Fruit fly (Drosophila melanogaster) whole organism, embryonic: Measurements from ENCODE around the gene CG13108.

Experiments used
- Adf1 ChIP-seq: fragments of 200-800 bp; sonication (Bioruptor generic); IDR thresholded peaks from 2 replicates; pipeline ENCODE4 v1.3.6; 2022; ENCODE audit warnings: missing biosample characterization, missing genetic modification characterization
- Aef1 ChIP-seq: fragments of 200-800 bp; sonication (Bioruptor generic); IDR thresholded peaks from 3 replicates; pipeline ENCODE4 v1.3.6; 2022; ENCODE audit warnings: missing biosample characterization, missing genetic modification characterization
- Atf-2 ChIP-seq: fragments of 200-800 bp; sonication (Bioruptor generic); optimal IDR thresholded peaks from 2 replicates; lab custom pipeline; 2016; ENCODE audit warnings: missing biosample characterization, missing genetic modification characterization
- Bdp1 ChIP-seq: fragments of 200-800 bp; sonication (Bioruptor generic); optimal IDR thresholded peaks from 3 replicates; lab custom pipeline; 2016; ENCODE audit warnings: missing biosample characterization, missing genetic modification characterization
- Bteb2 ChIP-seq: fragments of 200-800 bp; sonication (Bioruptor generic); optimal IDR thresholded peaks from 2 replicates; lab custom pipeline; 2016; ENCODE audit warnings: missing biosample characterization, missing genetic modification characterization
- CG11093 ChIP-seq: fragments of 200-800 bp; sonication (Bioruptor generic); IDR thresholded peaks from 3 replicates; pipeline ENCODE4 v1.3.6; 2022; ENCODE audit warnings: missing biosample characterization, missing genetic modification characterization
- CG11398 ChIP-seq: fragments of 200-800 bp; sonication (Bioruptor generic); optimal IDR thresholded peaks from 2 replicates; lab custom pipeline; 2016; ENCODE audit warnings: missing biosample characterization, missing genetic modification characterization
- CG11695 ChIP-seq: fragments of 200-800 bp; sonication (Bioruptor generic); IDR thresholded peaks from 3 replicates; pipeline ENCODE4 v1.3.6; 2022; ENCODE audit warnings: missing biosample characterization, missing genetic modification characterization
- CG14014 ChIP-seq: fragments of 200-800 bp; sonication (Bioruptor generic); IDR thresholded peaks from 2 replicates; pipeline ENCODE4 v1.3.6; 2022; ENCODE audit warnings: missing biosample characterization, missing genetic modification characterization
- CG15601 ChIP-seq: fragments of 200-800 bp; sonication (Bioruptor generic); optimal IDR thresholded peaks from 3 replicates; lab custom pipeline; 2019; ENCODE audit warnings: missing biosample characterization, mild to moderate bottlenecking, missing genetic modification characterization, moderate library complexity
- CG16779 ChIP-seq: fragments of 200-800 bp; sonication (Bioruptor generic); IDR thresholded peaks from 2 replicates; pipeline ENCODE4 v1.3.6; 2022; ENCODE audit warnings: missing biosample characterization, missing genetic modification characterization
- CG16815 ChIP-seq: fragments of 200-800 bp; sonication (Bioruptor generic); optimal IDR thresholded peaks from 3 replicates; lab custom pipeline; 2017; ENCODE audit warnings: missing biosample characterization, mild to moderate bottlenecking, missing genetic modification characterization
- CG17385 ChIP-seq: fragments of 200-800 bp; sonication (Bioruptor generic); optimal IDR thresholded peaks from 3 replicates; lab custom pipeline; 2018; ENCODE audit warnings: missing biosample characterization, mild to moderate bottlenecking, missing genetic modification characterization
- CG17829 ChIP-seq: fragments of 200-800 bp; optimal IDR thresholded peaks from 2 replicates; lab custom pipeline; 2019; ENCODE audit warnings: missing biosample characterization, mild to moderate bottlenecking, missing genetic modification characterization, moderate library complexity
- CG18599 ChIP-seq: fragments of 200-800 bp; sonication (Bioruptor generic); optimal IDR thresholded peaks from 3 replicates; lab custom pipeline; 2017; ENCODE audit warnings: missing biosample characterization, missing genetic modification characterization, mild to moderate bottlenecking, moderate library complexity, missing genetic modification reagents
- CG34376 ChIP-seq: fragments of 200-800 bp; sonication (Bioruptor generic); optimal IDR thresholded peaks from 2 replicates; lab custom pipeline; 2018; ENCODE audit warnings: missing biosample characterization, mild to moderate bottlenecking, missing genetic modification characterization
- CG4424 ChIP-seq: fragments of 200-800 bp; sonication (Bioruptor generic); optimal IDR thresholded peaks from 3 replicates; lab custom pipeline; 2016; ENCODE audit warnings: missing biosample characterization, missing genetic modification characterization
- CG6254 ChIP-seq: fragments of 200-800 bp; sonication (Bioruptor generic); optimal IDR thresholded peaks from 3 replicates; lab custom pipeline; 2017; ENCODE audit warnings: mild to moderate bottlenecking, missing biosample characterization, missing genetic modification reagents, missing genetic modification characterization
- CG6272 ChIP-seq: fragments of 200-800 bp; sonication (Bioruptor generic); IDR thresholded peaks from 2 replicates; pipeline ENCODE4 v1.3.6; 2022; ENCODE audit warnings: missing biosample characterization, missing genetic modification characterization
- CG8281 ChIP-seq: fragments of 200-800 bp; sonication (Bioruptor generic); optimal IDR thresholded peaks from 2 replicates; lab custom pipeline; 2018; ENCODE audit warnings: missing biosample characterization, mild to moderate bottlenecking, missing genetic modification characterization, moderate library complexity
- Chrac-16 ChIP-seq: fragments of 200-800 bp; sonication (Bioruptor generic); optimal IDR thresholded peaks from 3 replicates; lab custom pipeline; 2016; ENCODE audit warnings: missing biosample characterization, missing genetic modification characterization
- Dip2 ChIP-seq: fragments of 200-800 bp; sonication (Bioruptor generic); IDR thresholded peaks from 2 replicates; pipeline ENCODE4 v1.3.6; 2022; ENCODE audit warnings: missing biosample characterization, missing genetic modification characterization
- Doc2 ChIP-seq: fragments of 200-800 bp; sonication (Bioruptor generic); IDR thresholded peaks from 2 replicates; pipeline ENCODE4 v1.3.6; 2022; ENCODE audit warnings: missing biosample characterization, missing genetic modification characterization
- Doc3 ChIP-seq: fragments of 200-800 bp; sonication (Bioruptor generic); IDR thresholded peaks from 3 replicates; pipeline ENCODE4 v1.3.6; 2022; ENCODE audit warnings: missing biosample characterization, missing genetic modification characterization; ENCODE audit not compliant: partially characterized antibody
- H2.0 ChIP-seq: fragments of 200-800 bp; sonication (Bioruptor generic); IDR thresholded peaks from 2 replicates; pipeline ENCODE4 v1.3.6; 2022; ENCODE audit warnings: missing biosample characterization, missing genetic modification characterization
- Hmr ChIP-seq: fragments of 200-800 bp; sonication (Bioruptor generic); optimal IDR thresholded peaks from 3 replicates; lab custom pipeline; 2017; ENCODE audit warnings: mild to moderate bottlenecking, missing biosample characterization, missing genetic modification reagents, missing genetic modification characterization
- Hsf ChIP-seq: fragments of 200-800 bp; sonication (Bioruptor generic); optimal IDR thresholded peaks from 3 replicates; lab custom pipeline; 2016; ENCODE audit warnings: missing biosample characterization, missing genetic modification characterization
- Neu2 ChIP-seq: fragments of 200-800 bp; sonication (Bioruptor generic); optimal IDR thresholded peaks from 3 replicates; lab custom pipeline; 2016; ENCODE audit warnings: missing biosample characterization, missing genetic modification characterization, borderline replicate concordance
- Optix ChIP-seq: fragments of 200-800 bp; sonication (Bioruptor generic); IDR thresholded peaks from 3 replicates; pipeline ENCODE4 v1.3.6; 2022; ENCODE audit warnings: missing biosample characterization, missing genetic modification characterization
- Side ChIP-seq: fragments of 200-800 bp; sonication (Bioruptor generic); optimal IDR thresholded peaks from 2 replicates; lab custom pipeline; 2016; ENCODE audit warnings: missing biosample characterization, missing genetic modification characterization
- Sox102F ChIP-seq: fragments of 200-800 bp; sonication (Bioruptor generic); optimal IDR thresholded peaks from 2 replicates; lab custom pipeline; 2018; ENCODE audit warnings: missing biosample characterization, mild to moderate bottlenecking, missing genetic modification characterization, moderate library complexity
- bab2 ChIP-seq: fragments of 200-800 bp; sonication (Bioruptor generic); optimal IDR thresholded peaks from 2 replicates; lab custom pipeline; 2016; ENCODE audit warnings: missing biosample characterization, missing genetic modification characterization
- cad ChIP-seq: fragments of >200 bp; optimal IDR thresholded peaks from 2 replicates; lab custom pipeline; 2017; ENCODE audit warnings: missing biosample characterization, missing genetic modification characterization
- dmrt11E ChIP-seq: fragments of 200-800 bp; sonication (Bioruptor generic); optimal IDR thresholded peaks from 3 replicates; lab custom pipeline; 2018; ENCODE audit warnings: missing biosample characterization, mild to moderate bottlenecking, missing genetic modification characterization, moderate library complexity
- fd3F ChIP-seq: fragments of 200-800 bp; sonication (Bioruptor generic); optimal IDR thresholded peaks from 2 replicates; lab custom pipeline; 2018; ENCODE audit warnings: missing biosample characterization, mild to moderate bottlenecking, missing genetic modification characterization, moderate library complexity
- gro ChIP-seq: fragments of 200-800 bp; sonication (Bioruptor generic); optimal IDR thresholded peaks from 2 replicates; lab custom pipeline; 2016; ENCODE audit warnings: missing biosample characterization, missing genetic modification characterization
- jumu ChIP-seq: fragments of 200-800 bp; sonication (Bioruptor generic); optimal IDR thresholded peaks from 3 replicates; lab custom pipeline; 2016; ENCODE audit warnings: missing biosample characterization, missing genetic modification characterization
- lab ChIP-seq: fragments of 200-800 bp; sonication (Bioruptor generic); optimal IDR thresholded peaks from 3 replicates; lab custom pipeline; 2017; ENCODE audit warnings: missing biosample characterization, missing genetic modification characterization, mild to moderate bottlenecking, moderate library complexity, missing genetic modification reagents
- lilli ChIP-seq: fragments of 200-800 bp; sonication (Bioruptor generic); optimal IDR thresholded peaks from 3 replicates; lab custom pipeline; 2016; ENCODE audit warnings: missing biosample characterization, missing genetic modification characterization
- lov ChIP-seq, 2 experiments: fragments of 200-800 bp in 1 of 2; fragments of >200 bp in 1 of 2; sonication (Bioruptor generic) in 1 of 2; IDR thresholded peaks in 1 of 2; optimal IDR thresholded peaks in 1 of 2; 2 replicates in 1 of 2; 3 replicates in 1 of 2; pipeline versions ENCODE4 v1.3.6 to Lab custom; 2017 to 2022; ENCODE audit warnings: missing biosample characterization in 1 of 2, missing genetic modification characterization in 1 of 2
- nom ChIP-seq: fragments of 200-800 bp; sonication (Bioruptor generic); optimal IDR thresholded peaks from 2 replicates; lab custom pipeline; 2017; ENCODE audit warnings: missing biosample characterization, missing genetic modification characterization, mild to moderate bottlenecking, moderate library complexity, missing genetic modification reagents
- onecut ChIP-seq: fragments of 200-800 bp; sonication (Bioruptor generic); IDR thresholded peaks from 2 replicates; pipeline ENCODE4 v1.3.6; 2022; ENCODE audit warnings: missing biosample characterization, missing genetic modification characterization
- pan ChIP-seq, 4 experiments: fragments of >200 bp in 3 of 4; fragments of 200-800 bp in 1 of 4; sonication (Bioruptor generic) in 1 of 4; optimal IDR thresholded peaks in 3 of 4; IDR thresholded peaks in 1 of 4; 2 replicates each; pipeline versions ENCODE4 v1.3.6 to Lab custom; 2017 to 2022; ENCODE audit warnings: missing biosample characterization in 2 of 4, missing genetic modification characterization in 2 of 4, mixed read lengths in 1 of 4
- pfk ChIP-seq: fragments of 200-800 bp; sonication (Bioruptor generic); optimal IDR thresholded peaks from 2 replicates; lab custom pipeline; 2018; ENCODE audit warnings: missing biosample characterization, mild to moderate bottlenecking, missing genetic modification characterization, moderate library complexity
- sd ChIP-seq: fragments of 200-800 bp; sonication (Bioruptor generic); optimal IDR thresholded peaks from 3 replicates; lab custom pipeline; 2018; ENCODE audit warnings: missing biosample characterization, mild to moderate bottlenecking, missing genetic modification characterization, moderate library complexity
- sens-2 ChIP-seq: fragments of 200-800 bp; sonication (Bioruptor generic); IDR thresholded peaks from 2 replicates; pipeline ENCODE4 v1.3.6; 2022; ENCODE audit warnings: missing biosample characterization, missing genetic modification characterization
- slbo ChIP-seq: fragments of 200-800 bp; sonication (Bioruptor generic); IDR thresholded peaks from 2 replicates; pipeline ENCODE4 v1.3.6; 2022; ENCODE audit warnings: missing biosample characterization, missing genetic modification characterization
- sna ChIP-seq: fragments of 200-800 bp; sonication (Bioruptor generic); IDR thresholded peaks from 2 replicates; pipeline ENCODE4 v1.3.6; 2022; ENCODE audit warnings: missing biosample characterization, missing genetic modification characterization; ENCODE audit not compliant: partially characterized antibody
- sob ChIP-seq: fragments of 200-800 bp; sonication (Bioruptor generic); IDR thresholded peaks from 2 replicates; pipeline ENCODE4 v1.3.6; 2022; ENCODE audit warnings: missing biosample characterization, missing genetic modification characterization
- trh ChIP-seq: fragments of 200-800 bp; sonication (Bioruptor generic); optimal IDR thresholded peaks from 2 replicates; lab custom pipeline; 2016; ENCODE audit warnings: missing biosample characterization, missing genetic modification characterization

The CG13108 gene

dm6 chr2L:9205133-9205615 is 41.1 kb downstream of the CG13108 start (continued):
- TF ChIP-seq sna (GFP tag; lab: Robert Waterston, UW) (no peak), sens-2 (GFP tag; lab: Robert Waterston, UW) (peak; percentile 24; the same call in 1 of the 2 replicates), cad (GFP tag; lab: Kevin White, UChicago) (no peak), Hsf (GFP tag; lab: Kevin White, UChicago) (no peak), H2.0 (GFP tag; lab: Robert Waterston, UW) (no peak), Aef1 (no peak), nom (GFP tag; lab: Kevin White, UChicago) (peak; percentile 83), CG14014 (GFP tag; lab: Robert Waterston, UW) (peak; percentile 62; the same call in 1 of the 2 replicates), CG18599 (peak; percentile 11), Dip2 (GFP tag; lab: Robert Waterston, UW) (no peak), sd (tag; lab: Kevin White, UChicago) (peak; percentile 55), Doc3 (GFP tag; lab: Robert Waterston, UW) (no peak), slbo (GFP tag; lab: Robert Waterston, UW) (no peak), CG4424 (GFP tag; lab: Kevin White, UChicago) (no peak), jumu (GFP tag; lab: Kevin White, UChicago) (no peak), Sox102F (GFP tag; lab: Kevin White, UChicago) (no peak), lab (GFP tag; lab: Kevin White, UChicago) (peak; percentile 44), fd3F (GFP tag; lab: Kevin White, UChicago) (no peak), Chrac-16 (GFP tag; lab: Kevin White, UChicago) (no peak), Doc2 (no peak), CG34376 (GFP tag; lab: Kevin White, UChicago) (peak; percentile 68), CG11093 (GFP tag; lab: Robert Waterston, UW) (no peak), lilli (GFP tag; lab: Kevin White, UChicago) (no peak), CG11398 (GFP tag; lab: Kevin White, UChicago) (no peak), Neu2 (GFP tag; lab: Kevin White, UChicago) (no peak), Side (GFP tag; lab: Kevin White, UChicago) (peak; percentile 50), CG6254 (GFP tag; lab: Kevin White, UChicago) (no peak), trh (GFP tag; lab: Kevin White, UChicago) (no peak), Atf-2 (GFP tag; lab: Kevin White, UChicago) (no peak), gro (GFP tag; lab: Kevin White, UChicago) (peak; percentile 60), CG16815 (GFP tag; lab: Kevin White, UChicago) (no peak), pan (optimal IDR thresholded peaks at IDR 0.05; lab: Kevin White, UChicago) (no peak), pan (GFP tag; optimal IDR thresholded peaks at IDR 0.05 in 1 of 2, IDR thresholded peaks at IDR 0.05 in 1 of 2) (no peak), CG15601 (tag; lab: Kevin White, UChicago) (peak; percentile 27), CG17385 (GFP tag; lab: Kevin White, UChicago) (peak; percentile 64), sob (GFP tag; lab: Robert Waterston, UW) (peak; percentile 71; the same call in 1 of the 2 replicates), bab2 (no peak), CG17829 (tag; lab: Kevin White, UChicago) (no peak), Bteb2 (no peak), Bdp1 (GFP tag; lab: Kevin White, UChicago) (no peak), CG8281 (tag; lab: Kevin White, UChicago) (no peak), CG6272 (GFP tag; lab: Robert Waterston, UW) (no peak), CG16779 (GFP tag; lab: Robert Waterston, UW) (no peak), Hmr (GFP tag; lab: Kevin White, UChicago) (peak; percentile 32), CG11695 (GFP tag; lab: Robert Waterston, UW) (peak; percentile 36; the same call in 1 of the 3 replicates), dmrt11E (no peak), lov (optimal IDR thresholded peaks at IDR 0.05; lab: Kevin White, UChicago) (no peak), lov (GFP tag; IDR thresholded peaks at IDR 0.05; lab: Robert Waterston, UW) (peak; percentile 57; the same call in 1 of the 3 replicates), pfk (GFP tag; lab: Kevin White, UChicago) (peak; percentile 99), Adf1 (GFP tag; lab: Robert Waterston, UW) (peak; percentile 76; the same call in 1 of the 2 replicates), Optix (GFP tag; lab: Robert Waterston, UW) (no peak; the same call in 2 of the 3 replicates), onecut (GFP tag; lab: Robert Waterston, UW) (peak; percentile 77)
